Fruit fly (Drosophila melanogaster): ENCODE results near the gene Tak1.
A peak's percentile ranks its signal among the peaks of the same experiment; 100 is the strongest.

Tak1 gene

DNA sequence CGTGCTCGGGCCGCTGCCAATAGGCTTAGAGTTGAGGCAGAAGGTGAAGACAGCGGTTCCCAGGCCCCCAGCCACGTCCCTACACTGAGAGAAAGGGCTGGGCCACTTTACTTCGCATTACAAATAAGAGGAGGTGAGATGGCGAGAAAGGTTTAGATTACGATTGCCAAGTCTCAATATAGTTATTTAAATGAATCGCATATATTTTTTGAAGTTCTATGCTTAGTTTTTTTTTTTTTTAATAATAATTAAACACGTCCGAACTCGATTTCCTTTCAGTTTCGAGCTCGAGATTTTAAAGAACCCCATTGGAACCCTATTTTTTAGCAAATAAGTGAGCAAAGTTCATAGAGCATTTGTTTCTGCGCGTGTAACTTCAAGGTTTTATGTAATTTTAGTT lies 16.9 kb downstream of the Tak1 start (continued):
- no peak for TF ChIP-seq slou (GFP tag; optimal IDR thresholded peaks at IDR 0.05)
- TF ChIP-seq CG4730 (GFP tag; IDR thresholded peaks at IDR 0.05) = peak; percentile 30; the same call in 1 of the 2 replicates
- no peak for TF ChIP-seq Elba2 (GFP tag; optimal IDR thresholded peaks at IDR 0.05)
- TF ChIP-seq Dfd (GFP tag; optimal IDR thresholded peaks at IDR 0.05) = no peak
- TF ChIP-seq CG17612 (GFP tag; IDR thresholded peaks at IDR 0.05) = no peak
- no peak for TF ChIP-seq cas (GFP tag; IDR thresholded peaks at IDR 0.05)
- no peak for TF ChIP-seq CG5180 (GFP tag; optimal IDR thresholded peaks at IDR 0.05)
- TF ChIP-seq CG8388 (GFP tag; optimal IDR thresholded peaks at IDR 0.05) = peak; percentile 26
- TF ChIP-seq Hmr (GFP tag; optimal IDR thresholded peaks at IDR 0.05) = peak; percentile 44
- TF ChIP-seq CG34422 (GFP tag; IDR thresholded peaks at IDR 0.05) = peak; percentile 58; the same call in 1 of the 3 replicates
- no peak for TF ChIP-seq gce (GFP tag; IDR thresholded peaks at IDR 0.05)
- TF ChIP-seq ranshi (GFP tag; IDR thresholded peaks at IDR 0.05) = 0 out of 2 replicates have a peak, but pooled peaks have one; percentile 24
- TF ChIP-seq Sox102F (GFP tag; optimal IDR thresholded peaks at IDR 0.05) = peak; percentile 59
- TF ChIP-seq NC2β (GFP tag; optimal IDR thresholded peaks at IDR 0.05) = peak; percentile 30
- no peak for TF ChIP-seq Adf1 (GFP tag; IDR thresholded peaks at IDR 0.05)
- TF ChIP-seq Chrac-16 (GFP tag; optimal IDR thresholded peaks at IDR 0.05) = peak; percentile 50
- TF ChIP-seq CG3163 (GFP tag; optimal IDR thresholded peaks at IDR 0.05) = no peak
- peak; percentile 48 for TF ChIP-seq nmo (GFP tag; optimal IDR thresholded peaks at IDR 0.05)
- peak; percentile 18 for TF ChIP-seq Camta (GFP tag; optimal IDR thresholded peaks at IDR 0.05)
- peak; percentile 48; the same call in 1 of the 2 replicates for TF ChIP-seq CG10366 (GFP tag; IDR thresholded peaks at IDR 0.05)
- peak; percentile 31 for TF ChIP-seq CG1602 (GFP tag; optimal IDR thresholded peaks at IDR 0.05)
- 0 out of 3 replicates have a peak, but pooled peaks have one; percentile 48 for TF ChIP-seq ci (GFP tag; IDR thresholded peaks at IDR 0.05)
- peak; percentile 4 for TF ChIP-seq zfh2 (GFP tag; optimal IDR thresholded peaks at IDR 0.05)
- TF ChIP-seq CG15073 (GFP tag; optimal IDR thresholded peaks at IDR 0.05) = no peak
- TF ChIP-seq ase (GFP tag; IDR thresholded peaks at IDR 0.05) = no peak
- peak; percentile 12 for TF ChIP-seq CG8944 (GFP tag; optimal IDR thresholded peaks at IDR 0.05)
- peak; percentile 47; the same call in 1 of the 2 replicates for TF ChIP-seq H2.0 (GFP tag; IDR thresholded peaks at IDR 0.05)
- TF ChIP-seq CG32532 (GFP tag; IDR thresholded peaks at IDR 0.05) = peak; percentile 55; the same call in 1 of the 2 replicates
- peak; percentile 12 for TF ChIP-seq CG10267 (tag; optimal IDR thresholded peaks at IDR 0.05)
- TF ChIP-seq CG4617 (GFP tag; optimal IDR thresholded peaks at IDR 0.05; ENCODE audit: borderline replicate concordance) = no peak
- peak; percentile 47 for TF ChIP-seq CG17359 (tag; optimal IDR thresholded peaks at IDR 0.05)
- TF ChIP-seq vfl (GFP tag; optimal IDR thresholded peaks at IDR 0.05) = no peak
- no peak for TF ChIP-seq CG1832 (GFP tag; optimal IDR thresholded peaks at IDR 0.05)
- peak; percentile 69; the same call in 2 of the 3 replicates for TF ChIP-seq dysf (GFP tag; IDR thresholded peaks at IDR 0.05)
- peak; percentile 3 for TF ChIP-seq CG11723 (GFP tag; optimal IDR thresholded peaks at IDR 0.05)
- TF ChIP-seq Oaz (GFP tag; IDR thresholded peaks at IDR 0.05) = no peak
- TF ChIP-seq HHEX (GFP tag; optimal IDR thresholded peaks at IDR 0.05) = peak; percentile 49
- TF ChIP-seq CG9817 (tag; optimal IDR thresholded peaks at IDR 0.05) = peak; percentile 25
- TF ChIP-seq tll (GFP tag; optimal IDR thresholded peaks at IDR 0.05) = no peak
- TF ChIP-seq CG9932 (GFP tag; IDR thresholded peaks at IDR 0.05) = peak; percentile 33; the same call in 1 of the 2 replicates
- peak; percentile 14 for TF ChIP-seq en (GFP tag; optimal IDR thresholded peaks at IDR 0.05)
- TF ChIP-seq Oli (tag; optimal IDR thresholded peaks at IDR 0.05) = peak; percentile 56
- no peak for TF ChIP-seq zen (tag; optimal IDR thresholded peaks at IDR 0.05)
- TF ChIP-seq CG1792 (GFP tag; optimal IDR thresholded peaks at IDR 0.05) = no peak
- TF ChIP-seq ash1 (GFP tag; optimal IDR thresholded peaks at IDR 0.05) = no peak
- TF ChIP-seq CG7963 (GFP tag; IDR thresholded peaks at IDR 0.05; ENCODE audit: partially characterized antibody) = no peak
- no peak for TF ChIP-seq CG10654 (GFP tag; optimal IDR thresholded peaks at IDR 0.05)
- TF ChIP-seq CG2199 (GFP tag; IDR thresholded peaks at IDR 0.05) = no peak
- TF ChIP-seq BtbVII (GFP tag; optimal IDR thresholded peaks at IDR 0.05) = peak; percentile 10
- TF ChIP-seq ken (GFP tag; IDR thresholded peaks at IDR 0.05) = no peak
- TF ChIP-seq Sry-δ (GFP tag; optimal IDR thresholded peaks at IDR 0.05) = no peak
